Fruit fly (Drosophila melanogaster) whole organism, embryonic: ENCODE data around the gene Polr2F.

Experiments
- Bdp1 ChIP-seq: fragments of 200-800 bp; sonication (Bioruptor generic); optimal IDR thresholded peaks from 3 replicates; lab custom pipeline; 2016; ENCODE audit warnings: missing biosample characterization, missing genetic modification characterization
- Bgb ChIP-seq: fragments of 200-800 bp; sonication (Bioruptor generic); IDR thresholded peaks from 2 replicates; pipeline ENCODE4 v1.3.6; 2022; ENCODE audit warnings: missing biosample characterization, missing genetic modification characterization; ENCODE audit not compliant: partially characterized antibody
- CG11696 ChIP-seq: fragments of 200-800 bp; sonication (Bioruptor generic); IDR thresholded peaks from 2 replicates; pipeline ENCODE4 v1.3.6; 2022; ENCODE audit warnings: missing biosample characterization, missing genetic modification characterization
- CG15514 ChIP-seq: fragments of 200-800 bp; sonication (Bioruptor generic); optimal IDR thresholded peaks from 3 replicates; lab custom pipeline; 2017; ENCODE audit warnings: missing biosample characterization, missing genetic modification characterization, mild to moderate bottlenecking, moderate library complexity, missing genetic modification reagents
- CG16813 ChIP-seq: fragments of 200-800 bp; sonication (Bioruptor generic); IDR thresholded peaks from 3 replicates; pipeline ENCODE4 v1.3.6; 2022; ENCODE audit warnings: missing biosample characterization, missing genetic modification characterization; ENCODE audit not compliant: partially characterized antibody
- CG18764 ChIP-seq: fragments of 200-800 bp; sonication (Bioruptor generic); optimal IDR thresholded peaks from 3 replicates; lab custom pipeline; 2016; ENCODE audit warnings: missing biosample characterization, missing genetic modification characterization
- CG31224 ChIP-seq: fragments of 200-800 bp; sonication (Bioruptor generic); IDR thresholded peaks from 2 replicates; pipeline ENCODE4 v1.3.6; 2022; ENCODE audit warnings: missing biosample characterization, missing genetic modification characterization
- CG32767 ChIP-seq: fragments of 200-800 bp; sonication (Bioruptor generic); IDR thresholded peaks from 2 replicates; pipeline ENCODE4 v1.3.6; 2022; ENCODE audit warnings: missing biosample characterization, missing genetic modification characterization
- CG6791 ChIP-seq: fragments of 200-800 bp; sonication (Bioruptor generic); IDR thresholded peaks from 3 replicates; pipeline ENCODE4 v1.3.6; 2022; ENCODE audit warnings: missing biosample characterization, missing genetic modification characterization; ENCODE audit not compliant: partially characterized antibody
- Dp ChIP-seq: fragments of 200-800 bp; sonication (Bioruptor generic); optimal IDR thresholded peaks from 2 replicates; lab custom pipeline; 2018; ENCODE audit warnings: missing biosample characterization, mild to moderate bottlenecking, missing genetic modification characterization, moderate library complexity
- MBD-R2 ChIP-seq: fragments of 200-800 bp; sonication (Bioruptor generic); IDR thresholded peaks from 2 replicates; pipeline ENCODE4 v1.3.6; 2022; ENCODE audit warnings: missing biosample characterization, missing genetic modification characterization
- MESR4 ChIP-seq: fragments of 200-800 bp; sonication (Bioruptor generic); optimal IDR thresholded peaks from 2 replicates; lab custom pipeline; 2018; ENCODE audit warnings: missing biosample characterization, mild to moderate bottlenecking, missing genetic modification characterization, moderate library complexity
- Med ChIP-seq: fragments of 200-800 bp; sonication (Bioruptor generic); peaks from one replicate; lab custom pipeline; 2016; ENCODE audit warnings: missing biosample characterization, missing genetic modification characterization, mild to moderate bottlenecking, inconsistent platforms, moderate library complexity
- Rx ChIP-seq: fragments of 200-800 bp; sonication (Bioruptor generic); IDR thresholded peaks from 2 replicates; pipeline ENCODE4 v1.3.6; 2022; ENCODE audit warnings: missing biosample characterization, missing genetic modification characterization
- Scr ChIP-seq: fragments of 200-800 bp; sonication (Bioruptor generic); IDR thresholded peaks from 2 replicates; pipeline ENCODE4 v1.3.6; 2022; ENCODE audit warnings: missing biosample characterization, missing genetic modification characterization; ENCODE audit not compliant: partially characterized antibody
- Sox102F ChIP-seq: fragments of 200-800 bp; sonication (Bioruptor generic); optimal IDR thresholded peaks from 2 replicates; lab custom pipeline; 2018; ENCODE audit warnings: missing biosample characterization, mild to moderate bottlenecking, missing genetic modification characterization, moderate library complexity
- Xrp1 ChIP-seq: fragments of 200-800 bp; sonication (Bioruptor generic); IDR thresholded peaks from 2 replicates; pipeline ENCODE4 v1.3.6; 2022; ENCODE audit warnings: missing biosample characterization, missing genetic modification characterization
- ato ChIP-seq: fragments of 200-800 bp; sonication (Bioruptor generic); IDR thresholded peaks from 2 replicates; pipeline ENCODE4 v1.3.6; 2022; ENCODE audit warnings: missing biosample characterization, missing genetic modification characterization; ENCODE audit not compliant: partially characterized antibody
- chinmo ChIP-seq: fragments of 200-800 bp; sonication (Bioruptor generic); IDR thresholded peaks from 4 replicates; pipeline ENCODE4 v1.3.6; 2022; ENCODE audit warnings: missing biosample characterization, missing genetic modification characterization; ENCODE audit not compliant: partially characterized antibody
- corto ChIP-seq: fragments of 200-800 bp; sonication (Bioruptor generic); optimal IDR thresholded peaks from 2 replicates; lab custom pipeline; 2016; ENCODE audit warnings: missing biosample characterization, mild to moderate bottlenecking, missing genetic modification characterization, moderate library complexity
- crp ChIP-seq, 2 experiments: fragments of 200-800 bp; sonication (Bioruptor generic); optimal IDR thresholded peaks; 2 replicates in 1 of 2; 3 replicates in 1 of 2; lab custom pipeline; 2017; ENCODE audit warnings: missing biosample characterization in 2 of 2, missing genetic modification characterization in 2 of 2, mild to moderate bottlenecking in 1 of 2, moderate library complexity in 1 of 2
- danr ChIP-seq: fragments of 200-800 bp; sonication (Bioruptor generic); IDR thresholded peaks from 2 replicates; pipeline ENCODE4 v1.3.6; 2022; ENCODE audit warnings: missing biosample characterization, missing genetic modification characterization
- ewg ChIP-seq: fragments of 200-800 bp; sonication (Bioruptor generic); optimal IDR thresholded peaks from 3 replicates; lab custom pipeline; 2017; ENCODE audit warnings: mild to moderate bottlenecking, missing biosample characterization, missing genetic modification reagents, missing genetic modification characterization
- fd64A ChIP-seq: fragments of 200-800 bp; sonication (Bioruptor generic); optimal IDR thresholded peaks from 3 replicates; lab custom pipeline; 2018; ENCODE audit warnings: missing biosample characterization, mild to moderate bottlenecking, missing genetic modification characterization
- gfzf ChIP-seq: fragments of 200-800 bp; sonication (Bioruptor generic); optimal IDR thresholded peaks from 2 replicates; lab custom pipeline; 2016; ENCODE audit warnings: missing biosample characterization, mild to moderate bottlenecking, missing genetic modification characterization, moderate library complexity
- inv ChIP-seq: fragments of 200-800 bp; sonication (Bioruptor generic); IDR thresholded peaks from 2 replicates; pipeline ENCODE4 v1.3.6; 2022; ENCODE audit warnings: missing biosample characterization, missing genetic modification characterization; ENCODE audit not compliant: partially characterized antibody
- knrl ChIP-seq: fragments of 200-800 bp; sonication (Bioruptor generic); IDR thresholded peaks from 3 replicates; pipeline ENCODE4 v1.3.6; 2022; ENCODE audit warnings: missing biosample characterization, missing genetic modification characterization; ENCODE audit not compliant: partially characterized antibody
- nerfin-2 ChIP-seq: fragments of 200-800 bp; sonication (Bioruptor generic); IDR thresholded peaks from 2 replicates; pipeline ENCODE4 v1.3.6; 2022; ENCODE audit warnings: missing biosample characterization, missing genetic modification characterization; ENCODE audit not compliant: partially characterized antibody
- nom ChIP-seq: fragments of 200-800 bp; sonication (Bioruptor generic); optimal IDR thresholded peaks from 2 replicates; lab custom pipeline; 2017; ENCODE audit warnings: missing biosample characterization, missing genetic modification characterization, mild to moderate bottlenecking, moderate library complexity, missing genetic modification reagents
- oc ChIP-seq: fragments of 200-800 bp; sonication (Bioruptor generic); optimal IDR thresholded peaks from 2 replicates; lab custom pipeline; 2018; ENCODE audit warnings: missing biosample characterization, mild to moderate bottlenecking, missing genetic modification characterization, moderate library complexity
- onecut ChIP-seq: fragments of 200-800 bp; sonication (Bioruptor generic); IDR thresholded peaks from 2 replicates; pipeline ENCODE4 v1.3.6; 2022; ENCODE audit warnings: missing biosample characterization, missing genetic modification characterization
- pzg ChIP-seq: fragments of 200-800 bp; sonication (Bioruptor generic); optimal IDR thresholded peaks from 3 replicates; lab custom pipeline; 2018; ENCODE audit warnings: missing biosample characterization, mild to moderate bottlenecking, missing genetic modification characterization, moderate library complexity
- repo ChIP-seq: fragments of 200-800 bp; sonication (Bioruptor generic); optimal IDR thresholded peaks from 2 replicates; lab custom pipeline; 2016; ENCODE audit warnings: missing biosample characterization, missing genetic modification characterization
- row ChIP-seq: fragments of 200-800 bp; sonication (Bioruptor generic); IDR thresholded peaks from 3 replicates; pipeline ENCODE4 v1.3.6; 2022; ENCODE audit warnings: missing biosample characterization, missing genetic modification characterization
- scrt ChIP-seq: fragments of 200-800 bp; sonication (Bioruptor generic); optimal IDR thresholded peaks from 2 replicates; lab custom pipeline; 2018; ENCODE audit warnings: missing biosample characterization, mild to moderate bottlenecking, missing genetic modification characterization, moderate library complexity
- sens ChIP-seq: fragments of 200-800 bp; sonication (Bioruptor generic); peaks from one replicate; lab custom pipeline; 2016; ENCODE audit warnings: missing biosample characterization, missing genetic modification characterization
- seq ChIP-seq: fragments of 200-800 bp; sonication (Bioruptor generic); IDR thresholded peaks from 2 replicates; pipeline ENCODE4 v1.3.6; 2022; ENCODE audit warnings: missing biosample characterization, missing genetic modification characterization
- slbo ChIP-seq: fragments of 200-800 bp; sonication (Bioruptor generic); IDR thresholded peaks from 2 replicates; pipeline ENCODE4 v1.3.6; 2022; ENCODE audit warnings: missing biosample characterization, missing genetic modification characterization
- stc ChIP-seq: fragments of 200-800 bp; sonication (Bioruptor generic); IDR thresholded peaks from 2 replicates; pipeline ENCODE4 v1.3.6; 2022; ENCODE audit warnings: missing biosample characterization, missing genetic modification characterization
- stwl ChIP-seq: fragments of 200-800 bp; sonication (Bioruptor generic); optimal IDR thresholded peaks from 3 replicates; lab custom pipeline; 2018; ENCODE audit warnings: missing biosample characterization, mild to moderate bottlenecking, missing genetic modification characterization, moderate library complexity
- unc-4 ChIP-seq: fragments of 200-800 bp; sonication (Bioruptor generic); IDR thresholded peaks from 2 replicates; pipeline ENCODE4 v1.3.6; 2022; ENCODE audit warnings: missing biosample characterization, missing genetic modification characterization; ENCODE audit not compliant: partially characterized antibody
- yki ChIP-seq: fragments of >200 bp; optimal IDR thresholded peaks from 3 replicates; lab custom pipeline; 2018
- zen2 ChIP-seq: fragments of 200-800 bp; sonication (Bioruptor generic); IDR thresholded peaks from 3 replicates; pipeline ENCODE4 v1.3.6; 2022; ENCODE audit warnings: missing biosample characterization, missing genetic modification characterization; ENCODE audit not compliant: partially characterized antibody

The Polr2F gene

dm6 chr3R:5376612-5377011 is 5.0 kb downstream of the Polr2F start, which contains the start of gene 7B2:
7B2 (plus strand) TSS chr3R:5376780.
- TF ChIP-seq inv (GFP tag; lab: Robert Waterston, UW), result no peak
- TF ChIP-seq corto, result no peak
- no peak for TF ChIP-seq Xrp1 (GFP tag; lab: Robert Waterston, UW)
- no peak for TF ChIP-seq row (GFP tag; lab: Robert Waterston, UW)
- peak; percentile 97 for TF ChIP-seq onecut (GFP tag; lab: Robert Waterston, UW)
- peak; percentile 98 for TF ChIP-seq scrt (GFP tag; lab: Kevin White, UChicago)
- peak; percentile 2 for TF ChIP-seq Dp (GFP tag; lab: Kevin White, UChicago)
- TF ChIP-seq MBD-R2 (GFP tag; lab: Robert Waterston, UW), result peak; percentile 13; the same call in 1 of the 2 replicates
- peak; percentile 23 for TF ChIP-seq Med (GFP tag; lab: Kevin White, UChicago)
- TF ChIP-seq CG15514 (GFP tag; lab: Kevin White, UChicago), result peak; percentile 8
- TF ChIP-seq danr (GFP tag; lab: Robert Waterston, UW), result no peak
- peak; percentile 16 for TF ChIP-seq MESR4 (GFP tag; lab: Kevin White, UChicago)
- peak; percentile 17 for TF ChIP-seq pzg (GFP tag; lab: Kevin White, UChicago)
- no peak for TF ChIP-seq CG31224 (GFP tag; lab: Robert Waterston, UW)
- TF ChIP-seq ewg (GFP tag; lab: Kevin White, UChicago), result peak; percentile 89
- no peak for TF ChIP-seq Scr (GFP tag; lab: Robert Waterston, UW)
- TF ChIP-seq stwl, result no peak
- TF ChIP-seq stc (GFP tag; lab: Robert Waterston, UW), result no peak
- peak; percentile 16; the same call in 1 of the 2 replicates for TF ChIP-seq CG32767 (GFP tag; lab: Robert Waterston, UW)

dm6 chr3R:5385761-5386160 is 14.2 kb downstream of the Polr2F start:
- TF ChIP-seq nom (GFP tag; lab: Kevin White, UChicago) (peak; percentile 8), Rx (GFP tag; lab: Robert Waterston, UW) (0 out of 2 replicates have a peak, but pooled peaks have one; percentile 10), repo (GFP tag; lab: Kevin White, UChicago) (no peak), zen2 (GFP tag; lab: Robert Waterston, UW) (0 out of 3 replicates have a peak, but pooled peaks have one; percentile 15)

dm6 chr3R:5387564-5387963 is 16.0 kb downstream of the Polr2F start, which contains the start of gene CG14668:
CG14668 (minus strand) TSS chr3R:5387664.
- TF ChIP-seq CG18764 (GFP tag; lab: Kevin White, UChicago) (no peak), sens (GFP tag; lab: Kevin White, UChicago) (peak; percentile 20)

dm6 chr3R:5387996-5388395 is 16.4 kb downstream of the Polr2F start:
- TF ChIP-seq Bgb (GFP tag; lab: Robert Waterston, UW), result no peak
- TF ChIP-seq fd64A (GFP tag; lab: Kevin White, UChicago), result no peak
- 0 out of 2 replicates have a peak, but pooled peaks have one; percentile 17 for TF ChIP-seq ato (GFP tag; lab: Robert Waterston, UW)
- TF ChIP-seq CG16813, result peak; percentile 12; the same call in 1 of the 3 replicates
- TF ChIP-seq seq (GFP tag; lab: Robert Waterston, UW), result peak; percentile 36; the same call in 1 of the 2 replicates
- 0 out of 2 replicates have a peak, but pooled peaks have one; percentile 36 for TF ChIP-seq unc-4 (GFP tag; lab: Robert Waterston, UW)
- no peak for TF ChIP-seq yki (lab: Kevin White, UChicago)
- TF ChIP-seq CG6791 (GFP tag; lab: Robert Waterston, UW), result peak; percentile 47; the same call in 1 of the 3 replicates
- TF ChIP-seq gfzf, result no peak
- TF ChIP-seq oc (tag; lab: Kevin White, UChicago), result no peak
- peak; percentile 93 for TF ChIP-seq Bdp1
- peak; percentile 81 for TF ChIP-seq ewg (GFP tag; lab: Kevin White, UChicago)
- no peak for TF ChIP-seq CG11696 (GFP tag; lab: Robert Waterston, UW)
- 0 out of 4 replicates have a peak, but pooled peaks have one; percentile 77 for TF ChIP-seq chinmo (GFP tag; lab: Robert Waterston, UW)
- TF ChIP-seq crp (GFP tag; optimal IDR thresholded peaks at IDR 0.05; lab: Kevin White, UChicago), result peak in 1 of 2 experiments; percentile 26
- TF ChIP-seq knrl (GFP tag; lab: Robert Waterston, UW), result 0 out of 3 replicates have a peak, but pooled peaks have one; percentile 15
- no peak for TF ChIP-seq slbo (GFP tag; lab: Robert Waterston, UW)
- no peak for TF ChIP-seq Sox102F (GFP tag; lab: Kevin White, UChicago)
- TF ChIP-seq nerfin-2, result 0 out of 2 replicates have a peak, but pooled peaks have one; percentile 21
